Fruit fly (Drosophila melanogaster): ENCODE results near the gene CG44477.

CG44477 gene

dm6 chr2L:11662959-11663358 is at the start of gene CG44477:
TSS of gene CG44477 (plus strand) at chr2L:11663259.
- no peak for TF ChIP-seq CG17801 (GFP tag; optimal IDR thresholded peaks at IDR 0.05; ENCODE audit: partially characterized antibody)

dm6 chr2L:11624190-11624589 is 38.9 kb upstream of the CG44477 start:
- TF ChIP-seq CG17801 (GFP tag; optimal IDR thresholded peaks at IDR 0.05; ENCODE audit: partially characterized antibody), result no peak

dm6 chr2L:11628292-11628691 is 34.8 kb upstream of the CG44477 start:
- no peak for TF ChIP-seq CG17801 (GFP tag; optimal IDR thresholded peaks at IDR 0.05; ENCODE audit: partially characterized antibody)

dm6 chr2L:11648739-11649138 is 14.3 kb upstream of the CG44477 start, which contains the start of gene CG6614:
TSS of gene CG6614 (minus strand) at chr2L:11648839.
- TF ChIP-seq CG17801 (GFP tag; optimal IDR thresholded peaks at IDR 0.05; ENCODE audit: partially characterized antibody), result no peak

dm6 chr2L:11651910-11652498 is 11.1 kb upstream of the CG44477 start, which contains the start of the genes CG12307 and CG4983:
TSS of gene CG12307 (minus strand) at chr2L:11652010.
TSS of gene CG4983 (plus strand) at chr2L:11652448.
- no peak for TF ChIP-seq CG17801 (GFP tag; optimal IDR thresholded peaks at IDR 0.05; ENCODE audit: partially characterized antibody)

dm6 chr2L:11657110-11657509 is 5.9 kb upstream of the CG44477 start, which contains the start of gene CG43167:
TSS of gene CG43167 (plus strand) at chr2L:11657410.
- no peak for TF ChIP-seq CG17801 (GFP tag; optimal IDR thresholded peaks at IDR 0.05; ENCODE audit: partially characterized antibody)

- no peak for TF ChIP-seq CG17801 (GFP tag; optimal IDR thresholded peaks at IDR 0.05; ENCODE audit: partially characterized antibody)
Measured at dm6 chr2L:11694504-11694903, 31.4 kb downstream of the CG44477 start, which contains the start of gene CG4988. TSS of gene CG4988 (plus strand) at chr2L:11694804.

dm6 chr2L:11701819-11702218 is 38.8 kb downstream of the CG44477 start:
- TF ChIP-seq CG17801 (GFP tag; optimal IDR thresholded peaks at IDR 0.05; ENCODE audit: partially characterized antibody), result no peak
